Fruit fly (Drosophila melanogaster) whole organism, prepupa: ENCODE measurements around the gene CG8206.

ENCODE experiments used
- CG11902 ChIP-seq: fragments of 200-800 bp; sonication (Bioruptor generic); optimal IDR thresholded peaks from 3 replicates; lab custom pipeline; 2016; ENCODE audit warnings: missing biosample characterization, missing genetic modification characterization
- CG31627 ChIP-seq: fragments of 200-800 bp; sonication (Bioruptor generic); optimal IDR thresholded peaks from 3 replicates; lab custom pipeline; 2016; ENCODE audit warnings: missing biosample characterization, missing genetic modification characterization
- CG3919 ChIP-seq: fragments of 200-800 bp; sonication (Bioruptor generic); optimal IDR thresholded peaks from 3 replicates; lab custom pipeline; 2016; ENCODE audit warnings: missing biosample characterization, missing genetic modification characterization
- CG6276 ChIP-seq: fragments of 200-800 bp; sonication (Bioruptor generic); optimal IDR thresholded peaks from 2 replicates; lab custom pipeline; 2017; ENCODE audit warnings: missing biosample characterization, mild to moderate bottlenecking, missing genetic modification characterization
- Ets21C ChIP-seq: fragments of 200-800 bp; sonication (Bioruptor generic); optimal IDR thresholded peaks from 3 replicates; lab custom pipeline; 2016; ENCODE audit warnings: missing biosample characterization, missing genetic modification characterization
- Hr4 ChIP-seq: fragments of 200-800 bp; sonication (Bioruptor generic); optimal IDR thresholded peaks from 3 replicates; lab custom pipeline; 2016; ENCODE audit warnings: missing biosample characterization, missing genetic modification characterization
- Met ChIP-seq: fragments of 200-800 bp; sonication (Bioruptor generic); optimal IDR thresholded peaks from 3 replicates; lab custom pipeline; 2016; ENCODE audit warnings: missing biosample characterization, missing genetic modification characterization
- Smox ChIP-seq: fragments of 200-800 bp; sonication (Bioruptor generic); optimal IDR thresholded peaks from 3 replicates; lab custom pipeline; 2016; ENCODE audit warnings: missing biosample characterization, missing genetic modification characterization
- Sox15 ChIP-seq: fragments of 200-800 bp; sonication (Bioruptor generic); optimal IDR thresholded peaks from 3 replicates; lab custom pipeline; 2016; ENCODE audit warnings: missing biosample characterization, missing genetic modification characterization
- salr ChIP-seq, 2 experiments: fragments of 200-800 bp; sonication (Bioruptor generic); optimal IDR thresholded peaks; 3 replicates each; lab custom pipeline; 2016 to 2018; ENCODE audit warnings: missing biosample characterization in 2 of 2, missing genetic modification characterization in 2 of 2, mild to moderate bottlenecking in 1 of 2
- ss ChIP-seq, 2 experiments: fragments of 200-800 bp; sonication (Bioruptor generic); optimal IDR thresholded peaks; 2 replicates in 1 of 2; 3 replicates in 1 of 2; lab custom pipeline; 2017 to 2018; ENCODE audit warnings: mild to moderate bottlenecking in 2 of 2, missing biosample characterization in 2 of 2, missing genetic modification characterization in 2 of 2, moderate library complexity in 1 of 2
- vri ChIP-seq: fragments of 200-800 bp; sonication (Bioruptor generic); optimal IDR thresholded peaks from 3 replicates; lab custom pipeline; 2016; ENCODE audit warnings: missing biosample characterization, mild to moderate bottlenecking, missing genetic modification characterization

DNA sequence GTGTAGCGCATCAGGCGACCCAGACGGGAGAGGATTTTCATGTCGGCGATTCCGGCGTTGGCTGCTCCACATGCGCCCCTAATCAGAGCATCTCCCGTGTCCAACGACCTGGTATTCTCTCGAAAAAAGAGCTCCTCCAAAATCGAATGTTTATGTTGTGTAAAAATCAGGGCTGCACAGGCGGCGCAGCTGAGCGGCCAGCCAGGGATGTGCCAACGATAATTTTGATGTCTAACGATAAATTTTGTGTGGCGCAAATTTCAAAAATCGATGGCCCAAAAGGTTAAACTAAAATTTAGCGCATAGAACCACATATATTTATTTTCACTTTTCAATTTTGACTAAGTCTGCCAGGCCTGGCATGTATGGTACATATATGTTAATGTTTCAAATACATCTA lies 38.0 kb upstream of the CG8206 start, which contains the start of gene CG9240:
- TF ChIP-seq Hr4 (GFP tag; lab: Kevin White, UChicago) (no peak), CG6276 (GFP tag; lab: Kevin White, UChicago) (no peak), Sox15 (GFP tag; lab: Kevin White, UChicago) (no peak), CG31627 (no peak), CG11902 (GFP tag; lab: Kevin White, UChicago) (no peak), salr (GFP tag; optimal IDR thresholded peaks at IDR 0.05; lab: Kevin White, UChicago) (no peak), Ets21C (GFP tag; lab: Kevin White, UChicago) (no peak), CG3919 (GFP tag; lab: Kevin White, UChicago) (no peak), vri (GFP tag; lab: Kevin White, UChicago) (no peak), ss (GFP tag; optimal IDR thresholded peaks at IDR 0.05; lab: Kevin White, UChicago) (no peak), Smox (GFP tag; lab: Kevin White, UChicago) (no peak), Met (GFP tag; lab: Kevin White, UChicago) (no peak)
